Worm (Caenorhabditis elegans): Measurements from ENCODE around the gene T11G6.5.

T11G6.5 gene

ce11 chrIV:10798604-10799003, 44.0 kb downstream of the T11G6.5 start:
- TF ChIP-seq R02D3.7 (tag; optimal IDR thresholded peaks at IDR 0.05) (no peak), elt-2 (tag; optimal IDR thresholded peaks at IDR 0.05) (peak; percentile 40), nhr-12 (tag; optimal IDR thresholded peaks at IDR 0.05) (no peak), nhr-43 (tag; optimal IDR thresholded peaks at IDR 0.05; ENCODE audit: poor library complexity, severe bottlenecking) (no peak), nhr-67 (tag; optimal IDR thresholded peaks at IDR 0.05) (no peak), pqm-1 (tag; optimal IDR thresholded peaks at IDR 0.05) (peak; percentile 30), tbx-2 (tag; optimal IDR thresholded peaks at IDR 0.05) (no peak)

- TF ChIP-seq elt-2 (tag; optimal IDR thresholded peaks at IDR 0.05) (peak; percentile 78), lin-15B (tag; optimal IDR thresholded peaks at IDR 0.05) (no peak), daf-12 (tag; optimal IDR thresholded peaks at IDR 0.05) (no peak), pqm-1 (tag; optimal IDR thresholded peaks at IDR 0.05) (peak; percentile 56)
These were observed 45.8 kb downstream of the T11G6.5 start for ce11 chrIV:10796707-10797106.

- TF ChIP-seq mdl-1 (tag; optimal IDR thresholded peaks at IDR 0.05), result no peak
- TF ChIP-seq elt-1 (tag; optimal IDR thresholded peaks at IDR 0.05), result no peak
- no peak for TF ChIP-seq ceh-82 (tag; optimal IDR thresholded peaks at IDR 0.05)
- peak; percentile 41 for TF ChIP-seq pqm-1 (tag; optimal IDR thresholded peaks at IDR 0.05)
- TF ChIP-seq ceh-16 (tag; optimal IDR thresholded peaks at IDR 0.05), result no peak
- TF ChIP-seq ztf-4 (tag; optimal IDR thresholded peaks at IDR 0.05), result no peak
- no peak for TF ChIP-seq aly-2 (tag; optimal IDR thresholded peaks at IDR 0.05)
- TF ChIP-seq ztf-11 (tag; optimal IDR thresholded peaks at IDR 0.05), result no peak
- no peak for TF ChIP-seq ama-1 (optimal IDR thresholded peaks at IDR 0.05)
- TF ChIP-seq snpc-4 (tag; optimal IDR thresholded peaks at IDR 0.05), result no peak
- peak; percentile 76 for TF ChIP-seq elt-2 (tag; optimal IDR thresholded peaks at IDR 0.05)
- TF ChIP-seq pha-4 (tag; optimal IDR thresholded peaks at IDR 0.05), result peak; percentile 77
- TF ChIP-seq nhr-23 (tag; optimal IDR thresholded peaks at IDR 0.05), result no peak
- TF ChIP-seq lsy-12 (tag; optimal IDR thresholded peaks at IDR 0.05), result no peak
- TF ChIP-seq unc-62 (GFP tag; optimal IDR thresholded peaks at IDR 0.05), result no peak
- no peak for TF ChIP-seq fkh-2 (tag; optimal IDR thresholded peaks at IDR 0.05)
- no peak for TF ChIP-seq zag-1 (tag; optimal IDR thresholded peaks at IDR 0.05)
- no peak for TF ChIP-seq fkh-10 (GFP tag; optimal IDR thresholded peaks at IDR 0.05)
- no peak for TF ChIP-seq lin-15B (tag; optimal IDR thresholded peaks at IDR 0.05)
- TF ChIP-seq nhr-77 (tag; optimal IDR thresholded peaks at IDR 0.05), result no peak
- TF ChIP-seq ceh-28 (tag; optimal IDR thresholded peaks at IDR 0.05), result no peak
These were observed 46.9 kb downstream of the T11G6.5 start for ce11 chrIV:10795678-10796077.

ce11 chrIV:10790353-10790752, 52.2 kb downstream of the T11G6.5 start, which contains the start of gene pept-2:
Gene pept-2, plus strand, starts transcription at chrIV:10790653.
- TF ChIP-seq nhr-25 (tag; optimal IDR thresholded peaks at IDR 0.05), result peak; percentile 31
- TF ChIP-seq ztf-4 (tag; optimal IDR thresholded peaks at IDR 0.05), result no peak
- no peak for TF ChIP-seq eor-1 (tag; optimal IDR thresholded peaks at IDR 0.05)
- TF ChIP-seq pha-4 (tag; optimal IDR thresholded peaks at IDR 0.05), result no peak
- no peak for TF ChIP-seq skn-1 (tag; optimal IDR thresholded peaks at IDR 0.05)
- no peak for TF ChIP-seq ZK546.5 (tag; optimal IDR thresholded peaks at IDR 0.05)
- TF ChIP-seq nhr-11 (tag; optimal IDR thresholded peaks at IDR 0.05), result no peak

- TF ChIP-seq R02D3.7 (tag; optimal IDR thresholded peaks at IDR 0.05), result no peak
- no peak for TF ChIP-seq tbx-2 (tag; optimal IDR thresholded peaks at IDR 0.05)
- no peak for TF ChIP-seq pqm-1 (tag; optimal IDR thresholded peaks at IDR 0.05)
- no peak for TF ChIP-seq mml-1 (tag; optimal IDR thresholded peaks at IDR 0.05)
- TF ChIP-seq lin-39 (tag; optimal IDR thresholded peaks at IDR 0.05), result no peak
- TF ChIP-seq nfya-1 (tag; optimal IDR thresholded peaks at IDR 0.05; ENCODE audit: insufficient read depth), result no peak
- no peak for TF ChIP-seq snpc-4 (tag; optimal IDR thresholded peaks at IDR 0.05)
- TF ChIP-seq nhr-237 (tag; optimal IDR thresholded peaks at IDR 0.05), result no peak
- TF ChIP-seq nhr-11 (tag; optimal IDR thresholded peaks at IDR 0.05), result no peak
- no peak for TF ChIP-seq hmg-11 (tag; optimal IDR thresholded peaks at IDR 0.05)
- TF ChIP-seq skn-1 (tag; optimal IDR thresholded peaks at IDR 0.05), result no peak
- no peak for TF ChIP-seq ama-1 (optimal IDR thresholded peaks at IDR 0.05)
These were observed 55.8 kb downstream of the T11G6.5 start, which contains the start of gene srd-7 for ce11 chrIV:10786731-10787130. Gene srd-7, minus strand, starts transcription at chrIV:10786831.
